Worm (Caenorhabditis elegans) whole organism, young adult: ENCODE results near the gene tag-77.

Experiments
- D2030.7 ChIP-seq: fragments of 200-800 bp; sonication (Bioruptor generic); IDR thresholded peaks from 2 replicates; pipeline ENCODE4 v1.3.6; 2022; ENCODE audit warnings: missing genetic modification reagents, missing genetic modification characterization, missing compliant biosample characterization
- F10E7.11 ChIP-seq: sonication (generic microtip); optimal IDR thresholded peaks from 2 replicates; lab custom pipeline; 2017; ENCODE audit warnings: mild to moderate bottlenecking, missing genetic modification characterization, moderate library complexity, missing compliant biosample characterization
- F49E8.2 ChIP-seq: sonication (generic microtip); optimal IDR thresholded peaks from 3 replicates; lab custom pipeline; 2017; ENCODE audit warnings: missing genetic modification characterization, mild to moderate bottlenecking, missing compliant biosample characterization, antibody characterized with exemption, moderate library complexity; ENCODE audit not compliant: insufficient read depth
- K12H6.12 ChIP-seq: fragments of 200-800 bp; sonication (Bioruptor generic); optimal IDR thresholded peaks from 2 replicates; lab custom pipeline; 2018; ENCODE audit warnings: mild to moderate bottlenecking, missing genetic modification characterization, missing compliant biosample characterization
- efl-1 ChIP-seq: fragments of 150-350 bp; optimal IDR thresholded peaks from 2 replicates; lab custom pipeline; 2014; ENCODE audit warnings: missing biosample characterization, missing genetic modification reagents, missing genetic modification characterization
- lin-35 ChIP-seq, 3 experiments: fragments of 150-350 bp in 2 of 3; sonication (generic microtip) in 1 of 3; optimal IDR thresholded peaks; 2 replicates each; lab custom pipeline; 2014 to 2018; ENCODE audit warnings: missing biosample characterization in 3 of 3, missing genetic modification characterization in 3 of 3, missing genetic modification reagents in 3 of 3
- sea-2 ChIP-seq: fragments of 200-800 bp; sonication (Bioruptor generic); IDR thresholded peaks from 2 replicates; pipeline ENCODE4 v1.3.6; 2022; ENCODE audit warnings: missing genetic modification characterization, missing compliant biosample characterization
- zfh-2 ChIP-seq: fragments of 200-800 bp; sonication (Bioruptor generic); conservative IDR thresholded peaks from 2 replicates; pipeline ENCODE4 v1.3.6; 2022; ENCODE audit warnings: missing genetic modification reagents, missing genetic modification characterization, missing compliant biosample characterization

- peak; percentile 75 for TF ChIP-seq D2030.7 (GFP tag; lab: Robert Waterston, UW)
- no peak for TF ChIP-seq efl-1 (GFP tag; lab: Kevin White, UChicago)
- no peak for TF ChIP-seq lin-35 (GFP tag; optimal IDR thresholded peaks at IDR 0.05; lab: Kevin White, UChicago)
- TF ChIP-seq F49E8.2 (tag; lab: Kevin White, UChicago), result peak; percentile 55
- TF ChIP-seq sea-2 (GFP tag; lab: Robert Waterston, UW), result no peak
- TF ChIP-seq F10E7.11 (tag; lab: Kevin White, UChicago), result no peak
- TF ChIP-seq K12H6.12 (tag; lab: Kevin White, UChicago), result no peak
- no peak for TF ChIP-seq zfh-2 (GFP tag; lab: Robert Waterston, UW)
Observed at ce11 chrIV:8499956-8500355, 10.4 kb downstream of the tag-77 start.
